Worm (Caenorhabditis elegans) whole organism, L4/young adult: Measurements from ENCODE around the gene F18A12.2.
"Not testable (repeated sequence)": the region's sequence is repeated elsewhere in the genome, so short reads cannot be mapped to it uniquely, and the experiment has no call there.

Experiments
- W03F9.2 ChIP-seq: fragments of 150-350 bp; optimal IDR thresholded peaks from 2 replicates; lab custom pipeline; 2014; ENCODE audit warnings: missing biosample characterization, missing genetic modification characterization
- dao-5 ChIP-seq: sonication (generic microtip); optimal IDR thresholded peaks from 2 replicates; lab custom pipeline; 2016; ENCODE audit warnings: missing genotype, missing genetic modification characterization, moderate library complexity, missing compliant biosample characterization
- him-1 ChIP-seq: sonication (generic microtip); optimal IDR thresholded peaks from 2 replicates; lab custom pipeline; 2016; ENCODE audit warnings: missing genotype, missing genetic modification reagents, missing genetic modification characterization, missing compliant biosample characterization

F18A12.2 gene

ce11 chrII:3439842-3440640 lies 25.4 kb downstream of the F18A12.2 start:
- TF ChIP-seq dao-5 (tag; lab: Kevin White, UChicago) (no peak), him-1 (no peak), W03F9.2 (tag; lab: Kevin White, UChicago) (no peak)

ce11 chrII:3440641-3440926 lies 25.9 kb downstream of the F18A12.2 start, which contains the start of gene C16C8.17:
Gene C16C8.17 (plus strand): TSS chrII:3440827.
- TF ChIP-seq dao-5 (tag; lab: Kevin White, UChicago) (no peak), him-1 (no peak)

ce11 chrII:3441377-3441776 lies 26.7 kb downstream of the F18A12.2 start, which contains the start of gene C16C8.27:
Gene C16C8.27 (plus strand): TSS chrII:3441677.
- TF ChIP-seq him-1 = no peak
- no peak for TF ChIP-seq dao-5 (tag; lab: Kevin White, UChicago)
- no peak for TF ChIP-seq W03F9.2 (tag; lab: Kevin White, UChicago)

- TF ChIP-seq dao-5 (tag; lab: Kevin White, UChicago) = no peak
- TF ChIP-seq W03F9.2 (tag; lab: Kevin White, UChicago) = no peak
- TF ChIP-seq him-1 = no peak
Measured at ce11 chrII:3443154-3443553, 28.5 kb downstream of the F18A12.2 start, which contains the start of gene C16C8.22. Gene C16C8.22 (minus strand): TSS chrII:3443254.

- TF ChIP-seq him-1 (no peak), W03F9.2 (tag; lab: Kevin White, UChicago) (no peak), dao-5 (tag; lab: Kevin White, UChicago) (no peak)
Measured at ce11 chrII:3444280-3444679, 29.6 kb downstream of the F18A12.2 start, which contains the start of gene C16C8.4. Gene C16C8.4 (minus strand): TSS chrII:3444380.

ce11 chrII:3445285-3445806 lies 30.7 kb downstream of the F18A12.2 start, which contains the start of the genes C16C8.5 and C16C8.16:
Gene C16C8.5 (minus strand): TSS chrII:3445385.
Gene C16C8.16 (plus strand): TSS chrII:3445756.
- TF ChIP-seq W03F9.2 (tag; lab: Kevin White, UChicago) = no peak
- no peak for TF ChIP-seq dao-5 (tag; lab: Kevin White, UChicago)
- TF ChIP-seq him-1 = no peak

ce11 chrII:3446647-3447046 lies 32.0 kb downstream of the F18A12.2 start, which contains the start of the genes C16C8.20 and gldi-6:
Gene C16C8.20 (plus strand): TSS chrII:3446947.
Gene gldi-6 (plus strand): TSS chrII:3446947.
- TF ChIP-seq W03F9.2 (tag; lab: Kevin White, UChicago) (no peak), dao-5 (tag; lab: Kevin White, UChicago) (no peak), him-1 (no peak)

ce11 chrII:3447906-3448305 lies 33.2 kb downstream of the F18A12.2 start, which contains the start of gene C16C8.21:
Gene C16C8.21 (plus strand): TSS chrII:3448206.
- TF ChIP-seq him-1 = no peak
- TF ChIP-seq dao-5 (tag; lab: Kevin White, UChicago) = no peak
- no peak for TF ChIP-seq W03F9.2 (tag; lab: Kevin White, UChicago)

ce11 chrII:3448776-3449280 lies 34.2 kb downstream of the F18A12.2 start, which contains the start of gene C16C8.25:
Gene C16C8.25 (plus strand): TSS chrII:3449230.
- TF ChIP-seq him-1 (no peak), dao-5 (tag; lab: Kevin White, UChicago) (no peak), W03F9.2 (tag; lab: Kevin White, UChicago) (no peak)

- not testable (repeated sequence) for TF ChIP-seq W03F9.2 (tag; lab: Kevin White, UChicago); him-1; dao-5 (tag; lab: Kevin White, UChicago)
Measured at ce11 chrII:3449514-3449913, 34.9 kb downstream of the F18A12.2 start, which contains the start of gene C16C8.14. Gene C16C8.14 (plus strand): TSS chrII:3449814.

- no peak for TF ChIP-seq him-1
- no peak for TF ChIP-seq W03F9.2 (tag; lab: Kevin White, UChicago)
- no peak for TF ChIP-seq dao-5 (tag; lab: Kevin White, UChicago)
Measured at ce11 chrII:3452421-3452820, 37.8 kb downstream of the F18A12.2 start, which contains the start of gene C16C8.12. Gene C16C8.12 (plus strand): TSS chrII:3452721.

ce11 chrII:3453521-3453920 lies 38.9 kb downstream of the F18A12.2 start, which contains the start of gene C16C8.11:
Gene C16C8.11 (plus strand): TSS chrII:3453708.
- TF ChIP-seq him-1 = no peak
- TF ChIP-seq W03F9.2 (tag; lab: Kevin White, UChicago) = no peak
- no peak for TF ChIP-seq dao-5 (tag; lab: Kevin White, UChicago)

- TF ChIP-seq him-1 (no peak), dao-5 (tag; lab: Kevin White, UChicago) (no peak), W03F9.2 (tag; lab: Kevin White, UChicago) (no peak)
Measured at ce11 chrII:3458209-3458608, 43.5 kb downstream of the F18A12.2 start, which contains the start of the genes C16C8.26 and C16C8.19. Gene C16C8.26 (minus strand): TSS chrII:3458309. Gene C16C8.19 (plus strand): TSS chrII:3458487.
